Worm (Caenorhabditis elegans): ENCODE results near the gene T10G3.4.

Gene T10G3.4

ce11 chrV:13512515-13512914 lies 28.3 kb upstream of the T10G3.4 start:
- TF ChIP-seq M03D4.4 (tag; optimal IDR thresholded peaks at IDR 0.05) (no peak), elt-1 (tag; optimal IDR thresholded peaks at IDR 0.05; ENCODE audit: borderline replicate concordance, insufficient read depth) (no peak), drap-1 (GFP tag; optimal IDR thresholded peaks at IDR 0.05) (no peak), nhr-237 (tag; optimal IDR thresholded peaks at IDR 0.05) (no peak), unc-62 (GFP tag; optimal IDR thresholded peaks at IDR 0.05) (no peak), sptf-1 (tag; optimal IDR thresholded peaks at IDR 0.05) (no peak), hlh-1 (tag; optimal IDR thresholded peaks at IDR 0.05) (no peak), mls-2 (tag; optimal IDR thresholded peaks at IDR 0.05) (no peak), nhr-28 (tag; optimal IDR thresholded peaks at IDR 0.05) (no peak), ceh-39 (tag; optimal IDR thresholded peaks at IDR 0.05) (no peak), lsy-2 (tag; optimal IDR thresholded peaks at IDR 0.05) (no peak), tbx-8 (GFP tag; optimal IDR thresholded peaks at IDR 0.05) (no peak)

- no peak for TF ChIP-seq hlh-1 (tag; optimal IDR thresholded peaks at IDR 0.05)
- no peak for TF ChIP-seq nhr-76 (tag; optimal IDR thresholded peaks at IDR 0.05)
- peak; percentile 64 for TF ChIP-seq zip-8 (tag; optimal IDR thresholded peaks at IDR 0.05)
These were observed 27.4 kb upstream of the T10G3.4 start, which contains the start of gene avr-15 for ce11 chrV:13511618-13512017. Gene avr-15, minus strand, starts transcription at chrV:13511718.

DNA sequence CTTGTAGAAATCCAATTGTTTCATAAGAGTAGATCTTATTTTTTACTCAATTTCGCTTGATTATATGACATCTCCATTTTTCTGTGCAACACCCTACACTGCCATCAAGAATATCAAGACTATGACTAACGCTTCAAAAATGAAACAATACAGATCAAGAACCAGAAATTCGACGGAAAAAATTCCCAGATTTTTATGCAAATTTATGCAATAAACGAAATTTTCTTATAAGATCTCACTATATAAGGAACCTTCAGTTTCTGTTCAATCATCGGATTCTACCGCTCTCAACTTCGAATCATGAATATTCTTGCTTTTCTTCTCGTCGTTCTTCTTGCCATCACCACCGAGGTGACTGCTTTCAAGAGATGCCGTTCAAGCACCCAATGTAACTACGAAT lies 22.1 kb upstream of the T10G3.4 start, which contains the start of gene R11G10.4:
Gene R11G10.4, plus strand, starts transcription at position 301 of the 400 bp plus-strand sequence.
- no peak for TF ChIP-seq ztf-11 (tag; optimal IDR thresholded peaks at IDR 0.05)
- no peak for TF ChIP-seq sem-2 (GFP tag; optimal IDR thresholded peaks at IDR 0.05)
- TF ChIP-seq ceh-39 (tag; optimal IDR thresholded peaks at IDR 0.05): no peak
- no peak for TF ChIP-seq lsy-2 (tag; optimal IDR thresholded peaks at IDR 0.05)
- TF ChIP-seq hlh-1 (tag; optimal IDR thresholded peaks at IDR 0.05): no peak
- TF ChIP-seq drap-1 (GFP tag; optimal IDR thresholded peaks at IDR 0.05): no peak
- no peak for TF ChIP-seq mls-2 (tag; optimal IDR thresholded peaks at IDR 0.05)
- no peak for TF ChIP-seq tbx-8 (GFP tag; optimal IDR thresholded peaks at IDR 0.05)
- no peak for TF ChIP-seq sptf-1 (tag; optimal IDR thresholded peaks at IDR 0.05)
- TF ChIP-seq mab-5 (tag; optimal IDR thresholded peaks at IDR 0.05): no peak
- TF ChIP-seq nhr-12 (tag; optimal IDR thresholded peaks at IDR 0.05): no peak
- no peak for TF ChIP-seq nhr-76 (tag; optimal IDR thresholded peaks at IDR 0.05)

- no peak for TF ChIP-seq nhr-2 (tag; optimal IDR thresholded peaks at IDR 0.05)
- no peak for TF ChIP-seq zip-8 (tag; optimal IDR thresholded peaks at IDR 0.05)
- TF ChIP-seq ceh-39 (tag; optimal IDR thresholded peaks at IDR 0.05): no peak
These were observed 15.0 kb upstream of the T10G3.4 start for ce11 chrV:13499227-13499626.

- TF ChIP-seq lsy-2 (tag; optimal IDR thresholded peaks at IDR 0.05) (peak; percentile 22), ces-1 (GFP tag; optimal IDR thresholded peaks at IDR 0.05) (peak; percentile 90), mep-1 (tag; optimal IDR thresholded peaks at IDR 0.05) (peak; percentile 73), mls-2 (tag; optimal IDR thresholded peaks at IDR 0.05) (no peak), nhr-237 (tag; optimal IDR thresholded peaks at IDR 0.05) (peak; percentile 25), pha-4 (tag; optimal IDR thresholded peaks at IDR 0.05) (peak; percentile 60), ham-2 (GFP tag; optimal IDR thresholded peaks at IDR 0.05) (no peak), drap-1 (GFP tag; optimal IDR thresholded peaks at IDR 0.05) (no peak)
These were observed 13.1 kb upstream of the T10G3.4 start, which contains the start of the genes eea-1 and gut-2 for ce11 chrV:13497322-13497847. Gene eea-1, minus strand, starts transcription at chrV:13497372. Gene gut-2, plus strand, starts transcription at chrV:13497690.

DNA sequence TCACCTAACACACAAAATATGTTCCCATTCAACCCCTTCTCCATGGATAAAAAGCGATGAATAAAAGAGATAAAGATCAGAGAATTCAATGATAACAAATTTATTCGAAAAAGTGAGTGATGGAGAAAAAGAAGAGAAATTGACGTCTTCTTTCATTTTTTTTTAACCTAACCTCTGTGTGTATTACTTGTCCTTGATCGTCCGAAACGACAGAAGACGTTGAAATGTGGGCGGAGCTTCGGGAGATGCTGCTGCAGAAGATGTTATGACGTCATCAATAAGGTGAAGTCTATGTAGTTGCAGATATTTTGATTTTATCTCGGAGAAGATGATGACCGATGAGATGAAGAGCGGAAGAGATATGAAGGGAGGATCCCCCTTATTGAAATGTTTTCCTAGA lies 5.6 kb upstream of the T10G3.4 start, which contains the start of gene T10G3.3:
Gene T10G3.3, minus strand, starts transcription at position 370 of the 400 bp plus-strand sequence.
- TF ChIP-seq tbx-8 (GFP tag; optimal IDR thresholded peaks at IDR 0.05) (no peak), cnd-1 (tag; optimal IDR thresholded peaks at IDR 0.05) (no peak), lin-32 (GFP tag; optimal IDR thresholded peaks at IDR 0.05) (no peak), nhr-28 (tag; optimal IDR thresholded peaks at IDR 0.05) (no peak), bed-3 (GFP tag; optimal IDR thresholded peaks at IDR 0.05) (no peak), nhr-2 (tag; optimal IDR thresholded peaks at IDR 0.05) (no peak), lin-13 (tag; optimal IDR thresholded peaks at IDR 0.05) (no peak), zip-8 (tag; optimal IDR thresholded peaks at IDR 0.05) (peak; percentile 74), ceh-43 (GFP tag; optimal IDR thresholded peaks at IDR 0.05) (no peak), mep-1 (tag; optimal IDR thresholded peaks at IDR 0.05) (no peak), elt-1 (tag; optimal IDR thresholded peaks at IDR 0.05; ENCODE audit: borderline replicate concordance, insufficient read depth) (peak; percentile 85), nhr-12 (tag; optimal IDR thresholded peaks at IDR 0.05) (no peak), blmp-1 (tag; optimal IDR thresholded peaks at IDR 0.05) (no peak)
